Worm (Caenorhabditis elegans) whole organism, young adult: ENCODE data around the gene maa-1.

Source experiments
- ceh-79 ChIP-seq: sonication (generic microtip); optimal IDR thresholded peaks from 2 replicates; lab custom pipeline; 2017; ENCODE audit warnings: mild to moderate bottlenecking, missing genetic modification characterization, missing compliant biosample characterization
- dpl-1 ChIP-seq: fragments of 150-350 bp; optimal IDR thresholded peaks from 2 replicates; lab custom pipeline; 2014; ENCODE audit warnings: missing biosample characterization, missing genetic modification reagents, missing genetic modification characterization
- efl-1 ChIP-seq: fragments of 150-350 bp; optimal IDR thresholded peaks from 2 replicates; lab custom pipeline; 2014; ENCODE audit warnings: missing biosample characterization, missing genetic modification reagents, missing genetic modification characterization
- snpc-4 ChIP-seq, 5 experiments: fragments of 150-350 bp in 1 of 5; sonication (generic microtip) in 4 of 5; optimal IDR thresholded peaks; 2 replicates each; lab custom pipeline; 2014 to 2018; ENCODE audit warnings: missing genetic modification characterization in 5 of 5, missing biosample characterization in 3 of 5, antibody characterized with exemption in 2 of 5, mild to moderate bottlenecking in 2 of 5, missing compliant biosample characterization in 2 of 5, missing genotype in 2 of 5, moderate library complexity in 2 of 5, missing genetic modification reagents in 1 of 5

ce11 chrIII:11814653-11815052 lies 7.7 kb downstream of the maa-1 start:
- TF ChIP-seq ceh-79 (tag; lab: Kevin White, UChicago) (no peak), efl-1 (GFP tag; lab: Kevin White, UChicago) (no peak), snpc-4 (GFP tag; optimal IDR thresholded peaks at IDR 0.05; lab: Kevin White, UChicago) (no peak), snpc-4 (tag; optimal IDR thresholded peaks at IDR 0.05; lab: Kevin White, UChicago) (no peak), dpl-1 (GFP tag; lab: Kevin White, UChicago) (no peak)
